In the genomic region with DNA sequence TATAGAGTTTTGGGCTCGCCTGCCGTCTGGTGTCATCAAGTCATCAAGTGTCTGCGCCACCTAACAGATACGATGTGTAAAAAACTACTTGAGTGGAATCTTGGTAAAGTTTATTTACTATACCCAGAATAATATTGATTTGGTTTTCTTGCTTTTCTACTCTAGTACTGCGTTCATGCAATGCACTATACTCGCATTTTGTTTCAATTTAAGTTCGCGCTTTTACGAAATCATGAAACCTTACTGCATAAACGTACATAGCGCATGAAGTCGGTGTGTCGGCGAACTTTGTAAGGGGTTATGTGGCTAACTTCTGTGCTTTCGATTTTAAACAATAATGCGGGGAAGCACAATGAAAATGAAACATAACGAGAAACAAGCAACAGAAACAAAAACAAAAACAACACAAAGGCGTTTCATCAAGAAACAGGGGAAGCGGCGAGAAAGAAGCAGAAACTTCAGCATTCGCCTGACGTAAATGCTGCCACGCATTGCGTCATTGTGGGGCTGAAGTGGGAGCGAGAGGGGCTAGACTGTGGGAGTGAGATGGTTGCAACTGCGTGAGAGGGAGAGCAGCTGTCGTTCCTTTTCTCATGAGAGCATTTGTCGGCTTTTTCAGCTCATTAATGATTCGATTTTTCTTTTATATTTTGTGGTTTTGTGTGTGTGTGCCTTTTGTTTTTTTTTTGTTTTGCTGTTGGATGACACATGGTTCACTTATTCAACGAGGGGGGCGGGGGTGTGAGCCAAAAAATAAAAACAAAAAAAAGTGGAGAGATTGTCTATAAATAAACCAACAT, we compare ENCODE assay signal across 3 fruit fly cellular contexts.
A peak's percentile ranks its signal among the peaks of the same experiment; 100 is the strongest.
TF ChIP-seq lines count a peak whose summit lies in the region.

No protein-coding gene starts in this region.

TF ChIP-seq in whole organism, embryonic, 481 proteins besides CTCF, POLR2A, EP300 and RAD21 (continued from another document and continues in another):
- TF ChIP-seq CoRest (tag; optimal IDR thresholded peaks at IDR 0.05; lab: Kevin White, UChicago) (no peak), crc (GFP tag; optimal IDR thresholded peaks at IDR 0.05; lab: Kevin White, UChicago) (peak; percentile 61), CG6854 (GFP tag; optimal IDR thresholded peaks at IDR 0.05; lab: Kevin White, UChicago) (no peak), CG8478 (optimal IDR thresholded peaks at IDR 0.05; lab: Kevin White, UChicago) (peak; percentile 54), knrl (GFP tag; IDR thresholded peaks at IDR 0.05; lab: Robert Waterston, UW; ENCODE audit: partially characterized antibody) (no peak), nom (GFP tag; optimal IDR thresholded peaks at IDR 0.05; lab: Kevin White, UChicago) (peak; percentile 46), CG11560 (tag; IDR thresholded peaks at IDR 0.05; lab: Robert Waterston, UW) (no peak), Eip74EF (GFP tag; optimal IDR thresholded peaks at IDR 0.05; lab: Kevin White, UChicago) (no peak), CG13296 (GFP tag; optimal IDR thresholded peaks at IDR 0.05; lab: Kevin White, UChicago) (no peak), lmd (GFP tag; IDR thresholded peaks at IDR 0.05; lab: Robert Waterston, UW) (no peak), dan (GFP tag; IDR thresholded peaks at IDR 0.05; lab: Robert Waterston, UW) (no peak), Hr78 (GFP tag; optimal IDR thresholded peaks at IDR 0.05; lab: Kevin White, UChicago) (peak in 1 of 2 experiments; percentile 46), Six4 (GFP tag; optimal IDR thresholded peaks at IDR 0.05; lab: Kevin White, UChicago) (no peak), CG8388 (GFP tag; optimal IDR thresholded peaks at IDR 0.05; lab: Kevin White, UChicago) (no peak), gcm2 (GFP tag; optimal IDR thresholded peaks at IDR 0.05; lab: Kevin White, UChicago) (no peak), sc (optimal IDR thresholded peaks at IDR 0.05; lab: Kevin White, UChicago) (no peak), sc (GFP tag; optimal IDR thresholded peaks at IDR 0.05; lab: Kevin White, UChicago) (no peak), ab (GFP tag; optimal IDR thresholded peaks at IDR 0.05; lab: Kevin White, UChicago) (no peak), CG3407 (GFP tag; optimal IDR thresholded peaks at IDR 0.05; lab: Kevin White, UChicago) (no peak), D19A (tag; optimal IDR thresholded peaks at IDR 0.05; lab: Kevin White, UChicago) (no peak), ham (GFP tag; IDR thresholded peaks at IDR 0.05; lab: Robert Waterston, UW) (no peak), CG14860 (GFP tag; IDR thresholded peaks at IDR 0.05; lab: Robert Waterston, UW; ENCODE audit: partially characterized antibody) (no peak), CG3281 (GFP tag; optimal IDR thresholded peaks at IDR 0.05; lab: Kevin White, UChicago) (no peak), Atf3 (GFP tag; optimal IDR thresholded peaks at IDR 0.05; lab: Kevin White, UChicago) (peak; percentile 36), Drgx (GFP tag; IDR thresholded peaks at IDR 0.05; lab: Robert Waterston, UW) (peak; percentile 71), crol (GFP tag; IDR thresholded peaks at IDR 0.05; lab: Robert Waterston, UW) (peak; percentile 73; the same call in 1 of the 2 replicates), Doc2 (GFP tag; IDR thresholded peaks at IDR 0.05; lab: Robert Waterston, UW) (no peak), Ada2b (GFP tag; IDR thresholded peaks at IDR 0.05; lab: Robert Waterston, UW) (no peak), CG4730 (GFP tag; IDR thresholded peaks at IDR 0.05; lab: Robert Waterston, UW) (no peak), Rx (GFP tag; IDR thresholded peaks at IDR 0.05; lab: Robert Waterston, UW) (no peak), Antp (GFP tag; optimal IDR thresholded peaks at IDR 0.05; lab: Kevin White, UChicago) (no peak), Dfd (GFP tag; optimal IDR thresholded peaks at IDR 0.05; lab: Kevin White, UChicago) (no peak), lbe (GFP tag; optimal IDR thresholded peaks at IDR 0.05; lab: Kevin White, UChicago) (no peak), Adf1 (GFP tag; IDR thresholded peaks at IDR 0.05; lab: Robert Waterston, UW) (peak; percentile 63), aop (GFP tag; IDR thresholded peaks at IDR 0.05; lab: Robert Waterston, UW) (no peak), CG4282 (GFP tag; optimal IDR thresholded peaks at IDR 0.05; lab: Kevin White, UChicago) (no peak), CG3163 (GFP tag; optimal IDR thresholded peaks at IDR 0.05; lab: Kevin White, UChicago) (peak; percentile 32), CG17186 (GFP tag; optimal IDR thresholded peaks at IDR 0.05; lab: Kevin White, UChicago) (no peak), CG4854 (GFP tag; optimal IDR thresholded peaks at IDR 0.05; lab: Kevin White, UChicago) (no peak), seq (GFP tag; IDR thresholded peaks at IDR 0.05; lab: Robert Waterston, UW) (no peak; the same call in 1 of the 2 replicates), Dek (tag; optimal IDR thresholded peaks at IDR 0.05; lab: Kevin White, UChicago) (no peak), abd-A (tag; optimal IDR thresholded peaks at IDR 0.05; lab: Kevin White, UChicago) (peak; percentile 49)

TF ChIP-seq in whole organism, prepupa, 60 proteins besides CTCF, POLR2A, EP300 and RAD21 (continued from another document):
- TF ChIP-seq CG32006 (GFP tag; optimal IDR thresholded peaks at IDR 0.05; lab: Kevin White, UChicago) (no peak), CG15336 (GFP tag; IDR thresholded peaks at IDR 0.05; lab: Robert Waterston, UW) (peak; percentile 63; the same call in 1 of the 2 replicates), Gug (GFP tag; IDR thresholded peaks at IDR 0.05; lab: Robert Waterston, UW) (0 out of 2 replicates have a peak, but pooled peaks have one; percentile 11), CG6276 (GFP tag; optimal IDR thresholded peaks at IDR 0.05; lab: Kevin White, UChicago) (peak; percentile 53)

TF ChIP-seq in whole organism, wandering third instar larva, 38 proteins besides CTCF, POLR2A, EP300 and RAD21 (continued from another document):
- TF ChIP-seq psq (GFP tag; optimal IDR thresholded peaks at IDR 0.05; lab: Kevin White, UChicago) (peak; percentile 25), br (GFP tag; optimal IDR thresholded peaks at IDR 0.05; lab: Kevin White, UChicago) (no peak)
TF ChIP-seq in whole organism, wandering third instar larva: peak in this region for 5.
